Fruit fly (Drosophila melanogaster) whole organism, embryonic: ENCODE results near the gene CG43755.

Experiments used
- BEAF-32 ChIP-seq: fragments of 200-800 bp; sonication (Bioruptor generic); optimal IDR thresholded peaks from 3 replicates; lab custom pipeline; 2017; ENCODE audit warnings: missing biosample characterization, missing genetic modification characterization, mild to moderate bottlenecking, moderate library complexity, missing genetic modification reagents
- CG10147 ChIP-seq: fragments of 200-800 bp; sonication (Bioruptor generic); optimal IDR thresholded peaks from 2 replicates; lab custom pipeline; 2019; ENCODE audit warnings: missing biosample characterization, mild to moderate bottlenecking, missing genetic modification characterization, moderate library complexity
- CG10462 ChIP-seq: fragments of 200-800 bp; sonication (Bioruptor generic); optimal IDR thresholded peaks from 2 replicates; lab custom pipeline; 2016; ENCODE audit warnings: missing biosample characterization, missing genetic modification characterization
- CG12071 ChIP-seq: fragments of 200-800 bp; sonication (Bioruptor generic); optimal IDR thresholded peaks from 3 replicates; lab custom pipeline; 2018; ENCODE audit warnings: missing biosample characterization, mild to moderate bottlenecking, missing genetic modification characterization
- CG1233 ChIP-seq: fragments of 200-800 bp; sonication (Bioruptor generic); optimal IDR thresholded peaks from 4 replicates; lab custom pipeline; 2018; ENCODE audit warnings: missing biosample characterization, mild to moderate bottlenecking, missing genetic modification characterization
- CG12769 ChIP-seq: fragments of 200-800 bp; sonication (Bioruptor generic); optimal IDR thresholded peaks from 2 replicates; lab custom pipeline; 2019; ENCODE audit warnings: missing biosample characterization, mild to moderate bottlenecking, missing genetic modification characterization, moderate library complexity
- CG12942 ChIP-seq: fragments of 200-800 bp; sonication (Bioruptor generic); optimal IDR thresholded peaks from 3 replicates; lab custom pipeline; 2016; ENCODE audit warnings: missing biosample characterization, missing genetic modification characterization
- CG13287 ChIP-seq: fragments of 200-800 bp; sonication (Bioruptor generic); IDR thresholded peaks from 2 replicates; pipeline ENCODE4 v1.3.6; 2022; ENCODE audit warnings: missing biosample characterization, missing genetic modification characterization; ENCODE audit not compliant: partially characterized antibody
- CG15479 ChIP-seq: fragments of 200-800 bp; sonication (Bioruptor generic); optimal IDR thresholded peaks from 3 replicates; lab custom pipeline; 2019; ENCODE audit warnings: missing biosample characterization, mild to moderate bottlenecking, missing genetic modification characterization, moderate library complexity
- CG16815 ChIP-seq: fragments of 200-800 bp; sonication (Bioruptor generic); optimal IDR thresholded peaks from 3 replicates; lab custom pipeline; 2017; ENCODE audit warnings: missing biosample characterization, mild to moderate bottlenecking, missing genetic modification characterization
- CG16863 ChIP-seq: fragments of 200-800 bp; sonication (Bioruptor generic); optimal IDR thresholded peaks from 3 replicates; lab custom pipeline; 2016; ENCODE audit warnings: missing biosample characterization, missing genetic modification characterization
- CG17568 ChIP-seq: fragments of 200-800 bp; sonication (Bioruptor generic); optimal IDR thresholded peaks from 2 replicates; lab custom pipeline; 2018; ENCODE audit warnings: missing biosample characterization, mild to moderate bottlenecking, missing genetic modification characterization, moderate library complexity
- CG18011 ChIP-seq: fragments of 200-800 bp; sonication (Bioruptor generic); optimal IDR thresholded peaks from 2 replicates; lab custom pipeline; 2017; ENCODE audit warnings: missing biosample characterization, missing genetic modification characterization, mild to moderate bottlenecking, moderate library complexity, missing genotype
- CG18619 ChIP-seq: fragments of 200-800 bp; sonication (Bioruptor generic); optimal IDR thresholded peaks from 3 replicates; lab custom pipeline; 2017; ENCODE audit warnings: missing biosample characterization, mild to moderate bottlenecking, missing genetic modification characterization
- CG4282 ChIP-seq: fragments of 200-800 bp; sonication (Bioruptor generic); optimal IDR thresholded peaks from 2 replicates; lab custom pipeline; 2016; ENCODE audit warnings: missing biosample characterization, missing genetic modification characterization
- CG4328 ChIP-seq: fragments of 200-800 bp; sonication (Bioruptor generic); optimal IDR thresholded peaks from 3 replicates; lab custom pipeline; 2017; ENCODE audit warnings: missing biosample characterization, missing genetic modification reagents, missing genetic modification characterization
- CG5953 ChIP-seq: fragments of 200-800 bp; sonication (Bioruptor generic); IDR thresholded peaks from 2 replicates; pipeline ENCODE4 v1.3.6; 2022; ENCODE audit warnings: missing biosample characterization, missing genetic modification characterization
- CG8924 ChIP-seq: fragments of 200-800 bp; optimal IDR thresholded peaks from 3 replicates; lab custom pipeline; 2019; ENCODE audit warnings: missing biosample characterization, mild to moderate bottlenecking, missing genetic modification characterization, moderate library complexity
- CG9727 ChIP-seq: fragments of 200-800 bp; sonication (Bioruptor generic); optimal IDR thresholded peaks from 3 replicates; lab custom pipeline; 2017; ENCODE audit warnings: missing biosample characterization, mild to moderate bottlenecking, missing genetic modification characterization
- CTCF ChIP-seq: fragments of 200-800 bp; sonication (Bioruptor generic); optimal IDR thresholded peaks from 2 replicates; lab custom pipeline; 2017; ENCODE audit warnings: missing biosample characterization, mild to moderate bottlenecking, missing genetic modification characterization, moderate library complexity
- D ChIP-seq, 2 experiments: fragments of 200-800 bp in 1 of 2; fragments of >200 bp in 1 of 2; sonication (Bioruptor generic) in 1 of 2; optimal IDR thresholded peaks; 2 replicates in 1 of 2; 3 replicates in 1 of 2; lab custom pipeline; 2017; ENCODE audit warnings: mild to moderate bottlenecking in 1 of 2, missing biosample characterization in 1 of 2, missing genetic modification characterization in 1 of 2, missing genetic modification reagents in 1 of 2
- Dip3 ChIP-seq: fragments of 200-800 bp; sonication (Bioruptor generic); optimal IDR thresholded peaks from 3 replicates; lab custom pipeline; 2016; ENCODE audit warnings: missing biosample characterization, missing genetic modification characterization
- Dll ChIP-seq: fragments of 200-800 bp; sonication (Bioruptor generic); IDR thresholded peaks from 4 replicates; pipeline ENCODE4 v1.3.6; 2022; ENCODE audit warnings: missing biosample characterization, missing genetic modification characterization; ENCODE audit not compliant: partially characterized antibody
- Gsc ChIP-seq: fragments of 200-800 bp; sonication (Bioruptor generic); IDR thresholded peaks from 2 replicates; pipeline ENCODE4 v1.3.6; 2022; ENCODE audit warnings: missing biosample characterization, missing genetic modification characterization
- H15 ChIP-seq: fragments of 200-800 bp; sonication (Bioruptor generic); IDR thresholded peaks from 3 replicates; pipeline ENCODE4 v1.3.6; 2022; ENCODE audit warnings: missing biosample characterization, missing genetic modification characterization
- Hr39 ChIP-seq: fragments of >200 bp; optimal IDR thresholded peaks from 2 replicates; lab custom pipeline; 2017
- Hr51 ChIP-seq, 2 experiments: fragments of 200-800 bp; sonication (Bioruptor generic); optimal IDR thresholded peaks; 2 replicates in 1 of 2; 3 replicates in 1 of 2; lab custom pipeline; 2016 to 2018; ENCODE audit warnings: missing biosample characterization in 2 of 2, missing genetic modification characterization in 2 of 2, mild to moderate bottlenecking in 1 of 2, moderate library complexity in 1 of 2
- Myb ChIP-seq: fragments of 200-800 bp; sonication (Bioruptor generic); optimal IDR thresholded peaks from 2 replicates; lab custom pipeline; 2016; ENCODE audit warnings: missing biosample characterization, missing genetic modification characterization
- NC2β ChIP-seq: fragments of 200-800 bp; sonication (Bioruptor generic); optimal IDR thresholded peaks from 2 replicates; lab custom pipeline; 2016; ENCODE audit warnings: missing biosample characterization, missing genetic modification characterization
- PHDP ChIP-seq: fragments of 200-800 bp; sonication (Bioruptor generic); optimal IDR thresholded peaks from 3 replicates; lab custom pipeline; 2018; ENCODE audit warnings: missing biosample characterization, mild to moderate bottlenecking, missing genetic modification characterization, moderate library complexity
- Rx ChIP-seq: fragments of 200-800 bp; sonication (Bioruptor generic); IDR thresholded peaks from 2 replicates; pipeline ENCODE4 v1.3.6; 2022; ENCODE audit warnings: missing biosample characterization, missing genetic modification characterization
- Taf1 ChIP-seq: fragments of 200-800 bp; sonication (Bioruptor generic); IDR thresholded peaks from 2 replicates; pipeline ENCODE4 v1.3.6; 2022; ENCODE audit warnings: missing biosample characterization, missing genetic modification characterization
- bcd ChIP-seq: fragments of 200-800 bp; sonication (Bioruptor generic); optimal IDR thresholded peaks from 2 replicates; lab custom pipeline; 2017; ENCODE audit warnings: missing biosample characterization, mild to moderate bottlenecking, missing genetic modification characterization
- ftz-f1 ChIP-seq: fragments of 200-800 bp; sonication (Bioruptor generic); optimal IDR thresholded peaks from 2 replicates; lab custom pipeline; 2016; ENCODE audit warnings: missing biosample characterization, missing genetic modification characterization
- fu2 ChIP-seq: fragments of 200-800 bp; sonication (Bioruptor generic); optimal IDR thresholded peaks from 2 replicates; lab custom pipeline; 2016; ENCODE audit warnings: missing biosample characterization, missing genetic modification characterization
- gcm2 ChIP-seq: fragments of 200-800 bp; sonication (Bioruptor generic); optimal IDR thresholded peaks from 2 replicates; lab custom pipeline; 2016; ENCODE audit warnings: missing biosample characterization, missing genetic modification characterization
- gsb-n ChIP-seq: fragments of 200-800 bp; sonication (Bioruptor generic); optimal IDR thresholded peaks from 3 replicates; lab custom pipeline; 2018; ENCODE audit warnings: missing biosample characterization, mild to moderate bottlenecking, missing genetic modification characterization
- gt ChIP-seq: fragments of 200-800 bp; sonication (Bioruptor generic); IDR thresholded peaks from 2 replicates; pipeline ENCODE4 v1.3.6; 2022; ENCODE audit warnings: missing biosample characterization, missing genetic modification characterization
- hkb ChIP-seq, 2 experiments: fragments of 200-800 bp in 1 of 2; fragments of >200 bp in 1 of 2; sonication (Bioruptor generic) in 1 of 2; IDR thresholded peaks in 1 of 2; optimal IDR thresholded peaks in 1 of 2; 2 replicates each; pipeline versions ENCODE4 v1.3.6 to Lab custom; 2017 to 2022; ENCODE audit warnings: missing biosample characterization in 1 of 2, missing genetic modification characterization in 1 of 2
- inv ChIP-seq: fragments of 200-800 bp; sonication (Bioruptor generic); IDR thresholded peaks from 2 replicates; pipeline ENCODE4 v1.3.6; 2022; ENCODE audit warnings: missing biosample characterization, missing genetic modification characterization; ENCODE audit not compliant: partially characterized antibody
- jumu ChIP-seq: fragments of 200-800 bp; sonication (Bioruptor generic); optimal IDR thresholded peaks from 3 replicates; lab custom pipeline; 2016; ENCODE audit warnings: missing biosample characterization, missing genetic modification characterization
- nau ChIP-seq: fragments of 200-800 bp; sonication (Bioruptor generic); optimal IDR thresholded peaks from 3 replicates; lab custom pipeline; 2017; ENCODE audit warnings: missing biosample characterization, mild to moderate bottlenecking, missing genetic modification characterization, missing genetic modification reagents
- nerfin-1 ChIP-seq: fragments of 200-800 bp; sonication (Bioruptor generic); optimal IDR thresholded peaks from 3 replicates; lab custom pipeline; 2019; ENCODE audit warnings: missing biosample characterization, mild to moderate bottlenecking, missing genetic modification characterization, moderate library complexity
- nmo ChIP-seq: fragments of 200-800 bp; sonication (Bioruptor generic); optimal IDR thresholded peaks from 2 replicates; lab custom pipeline; 2018; ENCODE audit warnings: missing biosample characterization, mild to moderate bottlenecking, missing genetic modification characterization, moderate library complexity
- pho ChIP-seq: fragments of 200-800 bp; sonication (Bioruptor generic); optimal IDR thresholded peaks from 2 replicates; lab custom pipeline; 2016; ENCODE audit warnings: missing biosample characterization, missing genetic modification characterization
- pnt ChIP-seq: fragments of 200-800 bp; sonication (Bioruptor generic); optimal IDR thresholded peaks from 3 replicates; lab custom pipeline; 2016; ENCODE audit warnings: missing biosample characterization, missing genetic modification characterization
- repo ChIP-seq: fragments of 200-800 bp; sonication (Bioruptor generic); optimal IDR thresholded peaks from 2 replicates; lab custom pipeline; 2016; ENCODE audit warnings: missing biosample characterization, missing genetic modification characterization
- ro ChIP-seq: fragments of 200-800 bp; sonication (Bioruptor generic); IDR thresholded peaks from 2 replicates; pipeline ENCODE4 v1.3.6; 2022; ENCODE audit warnings: missing biosample characterization, missing genetic modification characterization
- sob ChIP-seq: fragments of 200-800 bp; sonication (Bioruptor generic); IDR thresholded peaks from 2 replicates; pipeline ENCODE4 v1.3.6; 2022; ENCODE audit warnings: missing biosample characterization, missing genetic modification characterization
- ssp ChIP-seq: fragments of 200-800 bp; sonication (Bioruptor generic); IDR thresholded peaks from 2 replicates; pipeline ENCODE4 v1.3.6; 2022; ENCODE audit warnings: missing biosample characterization, missing genetic modification characterization

Gene CG43755

dm6 chr2L:305646-306045, 23.9 kb downstream of the CG43755 start, which contains the start of gene Plc21C (continued):
- no peak for TF ChIP-seq D (optimal IDR thresholded peaks at IDR 0.05; lab: Kevin White, UChicago)
- no peak for TF ChIP-seq D (GFP tag; optimal IDR thresholded peaks at IDR 0.05; lab: Kevin White, UChicago)
- TF ChIP-seq CG18619: no peak
- peak; percentile 36; the same call in 1 of the 2 replicates for TF ChIP-seq sob
- no peak for TF ChIP-seq ro (GFP tag; lab: Robert Waterston, UW)
- no peak for TF ChIP-seq repo (GFP tag; lab: Kevin White, UChicago)
- peak; percentile 52 for TF ChIP-seq CG12769 (tag; lab: Kevin White, UChicago)
- TF ChIP-seq Taf1: no peak
- peak; percentile 25 for TF ChIP-seq pnt (GFP tag; lab: Kevin White, UChicago)
- peak; percentile 28 to 64 for TF ChIP-seq Hr51 (GFP tag; optimal IDR thresholded peaks at IDR 0.05; lab: Kevin White, UChicago)
- peak; percentile 39 for TF ChIP-seq bcd (GFP tag; lab: Kevin White, UChicago)
- TF ChIP-seq Rx (GFP tag; lab: Robert Waterston, UW): no peak
- TF ChIP-seq CG1233: no peak
- TF ChIP-seq hkb (optimal IDR thresholded peaks at IDR 0.05; lab: Kevin White, UChicago): no peak
- 0 out of 2 replicates have a peak, but pooled peaks have one; percentile 19 for TF ChIP-seq hkb (GFP tag; IDR thresholded peaks at IDR 0.05; lab: Robert Waterston, UW)
- peak; percentile 17 for TF ChIP-seq CG17568 (GFP tag; lab: Kevin White, UChicago)
- TF ChIP-seq CG13287 (GFP tag; lab: Robert Waterston, UW): peak; percentile 44
- peak; percentile 58 for TF ChIP-seq CG4328
- TF ChIP-seq CG8924 (tag; lab: Kevin White, UChicago): peak; percentile 43
- TF ChIP-seq pho: peak; percentile 48
- TF ChIP-seq CG4282 (GFP tag; lab: Kevin White, UChicago): no peak
- TF ChIP-seq nau (GFP tag; lab: Kevin White, UChicago): peak; percentile 5
- peak; percentile 60; the same call in 3 of the 4 replicates for TF ChIP-seq Dll (GFP tag; lab: Robert Waterston, UW)
- no peak; the same call in 1 of the 2 replicates for TF ChIP-seq inv (GFP tag; lab: Robert Waterston, UW)
- peak; percentile 52 for TF ChIP-seq CTCF
- TF ChIP-seq CG10147: peak; percentile 45
- TF ChIP-seq CG12942 (GFP tag; lab: Kevin White, UChicago): peak; percentile 13
- TF ChIP-seq PHDP: peak; percentile 59
- TF ChIP-seq nerfin-1 (tag; lab: Kevin White, UChicago): peak; percentile 36
- peak; percentile 67 for TF ChIP-seq NC2β (GFP tag; lab: Kevin White, UChicago)
- TF ChIP-seq CG18011 (GFP tag; lab: Kevin White, UChicago): peak; percentile 100
- peak; percentile 77 for TF ChIP-seq nmo (GFP tag; lab: Kevin White, UChicago)
- TF ChIP-seq H15 (GFP tag; lab: Robert Waterston, UW): no peak
- no peak for TF ChIP-seq CG5953 (GFP tag; lab: Robert Waterston, UW)
- TF ChIP-seq Gsc (GFP tag; lab: Robert Waterston, UW): no peak
- no peak for TF ChIP-seq CG12071 (GFP tag; lab: Kevin White, UChicago)
- peak; percentile 34; the same call in 1 of the 2 replicates for TF ChIP-seq ssp (GFP tag; lab: Robert Waterston, UW)
- TF ChIP-seq Myb: peak; percentile 71
- peak; percentile 16 for TF ChIP-seq ftz-f1
- peak; percentile 61 for TF ChIP-seq CG9727 (GFP tag; lab: Kevin White, UChicago)
- TF ChIP-seq BEAF-32: peak; percentile 64
- no peak for TF ChIP-seq CG10462 (GFP tag; lab: Kevin White, UChicago)
- peak; percentile 27 for TF ChIP-seq gcm2 (GFP tag; lab: Kevin White, UChicago)
- TF ChIP-seq CG16863 (GFP tag; lab: Kevin White, UChicago): peak; percentile 18
- TF ChIP-seq CG16815 (GFP tag; lab: Kevin White, UChicago): no peak
- TF ChIP-seq Dip3 (GFP tag; lab: Kevin White, UChicago): peak; percentile 35
- TF ChIP-seq Hr39 (lab: Kevin White, UChicago): no peak
- TF ChIP-seq gt: no peak
- TF ChIP-seq fu2: peak; percentile 53
- no peak for TF ChIP-seq CG15479
- peak; percentile 36 for TF ChIP-seq gsb-n (tag; lab: Kevin White, UChicago)
- TF ChIP-seq jumu (GFP tag; lab: Kevin White, UChicago): peak; percentile 41
